Fruit fly (Drosophila melanogaster) whole organism, embryonic: ENCODE measurements around the gene Herc4.
A peak's percentile ranks its signal among the peaks of the same experiment; 100 is the strongest.

Experiments used
- B-H1 ChIP-seq: fragments of 200-800 bp; sonication (Bioruptor generic); IDR thresholded peaks from 3 replicates; pipeline ENCODE4 v1.3.6; 2022; ENCODE audit warnings: missing biosample characterization, missing genetic modification characterization
- CG10267 ChIP-seq: fragments of 200-800 bp; sonication (Bioruptor generic); optimal IDR thresholded peaks from 2 replicates; lab custom pipeline; 2018; ENCODE audit warnings: missing biosample characterization, mild to moderate bottlenecking, missing genetic modification characterization, moderate library complexity
- CG13287 ChIP-seq: fragments of 200-800 bp; sonication (Bioruptor generic); IDR thresholded peaks from 2 replicates; pipeline ENCODE4 v1.3.6; 2022; ENCODE audit warnings: missing biosample characterization, missing genetic modification characterization; ENCODE audit not compliant: partially characterized antibody
- CG17186 ChIP-seq: fragments of 200-800 bp; sonication (Bioruptor generic); optimal IDR thresholded peaks from 3 replicates; lab custom pipeline; 2017; ENCODE audit warnings: missing biosample characterization, missing genetic modification reagents, missing genetic modification characterization
- CG17829 ChIP-seq: fragments of 200-800 bp; optimal IDR thresholded peaks from 2 replicates; lab custom pipeline; 2019; ENCODE audit warnings: missing biosample characterization, mild to moderate bottlenecking, missing genetic modification characterization, moderate library complexity
- CG33213 ChIP-seq: fragments of 200-800 bp; sonication (Bioruptor generic); optimal IDR thresholded peaks from 3 replicates; lab custom pipeline; 2016; ENCODE audit warnings: missing biosample characterization, missing genetic modification characterization
- CG3847 ChIP-seq: fragments of 200-800 bp; sonication (Bioruptor generic); IDR thresholded peaks from 2 replicates; pipeline ENCODE4 v1.3.6; 2022; ENCODE audit warnings: missing biosample characterization, missing genetic modification characterization
- CG3995 ChIP-seq: fragments of 200-800 bp; sonication (Bioruptor generic); optimal IDR thresholded peaks from 3 replicates; lab custom pipeline; 2016; ENCODE audit warnings: missing biosample characterization, missing genetic modification characterization
- CG4282 ChIP-seq: fragments of 200-800 bp; sonication (Bioruptor generic); optimal IDR thresholded peaks from 2 replicates; lab custom pipeline; 2016; ENCODE audit warnings: missing biosample characterization, missing genetic modification characterization
- CG4707 ChIP-seq: fragments of 200-800 bp; sonication (Bioruptor generic); optimal IDR thresholded peaks from 2 replicates; lab custom pipeline; 2018; ENCODE audit warnings: missing biosample characterization, mild to moderate bottlenecking, missing genetic modification characterization, moderate library complexity
- CG6175 ChIP-seq: fragments of 200-800 bp; sonication (Bioruptor generic); IDR thresholded peaks from 3 replicates; pipeline ENCODE4 v1.3.6; 2022; ENCODE audit warnings: missing biosample characterization, missing genetic modification characterization
- CG6854 ChIP-seq: fragments of 200-800 bp; sonication (Bioruptor generic); optimal IDR thresholded peaks from 3 replicates; lab custom pipeline; 2017; ENCODE audit warnings: missing biosample characterization, mild to moderate bottlenecking, missing genetic modification characterization
- CG7963 ChIP-seq: fragments of 200-800 bp; sonication (Bioruptor generic); IDR thresholded peaks from 3 replicates; pipeline ENCODE4 v1.3.6; 2022; ENCODE audit warnings: missing biosample characterization, missing genetic modification characterization; ENCODE audit not compliant: partially characterized antibody
- CG8290 ChIP-seq, 3 experiments: fragments of 200-800 bp; sonication (Bioruptor generic); optimal IDR thresholded peaks; 2 replicates each; lab custom pipeline; 2016 to 2019; ENCODE audit warnings: missing biosample characterization in 3 of 3, missing genetic modification characterization in 3 of 3, mild to moderate bottlenecking in 2 of 3, moderate library complexity in 1 of 3
- CG9932 ChIP-seq: fragments of 200-800 bp; sonication (Bioruptor generic); IDR thresholded peaks from 2 replicates; pipeline ENCODE4 v1.3.6; 2022; ENCODE audit warnings: missing biosample characterization, missing genetic modification characterization
- HmgZ ChIP-seq: fragments of 200-800 bp; sonication (Bioruptor generic); optimal IDR thresholded peaks from 2 replicates; lab custom pipeline; 2018; ENCODE audit warnings: missing biosample characterization, mild to moderate bottlenecking, missing genetic modification characterization
- Hr3 ChIP-seq: fragments of 200-800 bp; sonication (Bioruptor generic); optimal IDR thresholded peaks from 3 replicates; lab custom pipeline; 2016; ENCODE audit warnings: missing biosample characterization, missing genetic modification characterization
- Mad ChIP-seq: fragments of 200-800 bp; sonication (Bioruptor generic); optimal IDR thresholded peaks from 2 replicates; lab custom pipeline; 2016; ENCODE audit warnings: missing biosample characterization, missing genetic modification characterization
- Meics ChIP-seq: fragments of 200-800 bp; sonication (Bioruptor generic); optimal IDR thresholded peaks from 2 replicates; lab custom pipeline; 2017; ENCODE audit warnings: missing biosample characterization, mild to moderate bottlenecking, missing genetic modification characterization
- NK7.1 ChIP-seq: fragments of 200-800 bp; sonication (Bioruptor generic); optimal IDR thresholded peaks from 3 replicates; lab custom pipeline; 2016; ENCODE audit warnings: missing biosample characterization, missing genetic modification characterization
- NfI ChIP-seq: fragments of 200-800 bp; sonication (Bioruptor generic); optimal IDR thresholded peaks from 3 replicates; lab custom pipeline; 2018; ENCODE audit warnings: missing biosample characterization, mild to moderate bottlenecking, missing genetic modification characterization, moderate library complexity
- Sin3A ChIP-seq: fragments of >200 bp; optimal IDR thresholded peaks from 2 replicates; lab custom pipeline; 2018
- Sry-β ChIP-seq: fragments of 200-800 bp; sonication (Bioruptor generic); optimal IDR thresholded peaks from 2 replicates; lab custom pipeline; 2018; ENCODE audit warnings: missing biosample characterization, mild to moderate bottlenecking, missing genetic modification characterization, moderate library complexity
- Sry-δ ChIP-seq: fragments of 200-800 bp; sonication (Bioruptor generic); optimal IDR thresholded peaks from 2 replicates; lab custom pipeline; 2016; ENCODE audit warnings: missing biosample characterization, missing genetic modification characterization
- Xbp1 ChIP-seq: fragments of 200-800 bp; sonication (Bioruptor generic); optimal IDR thresholded peaks from 3 replicates; lab custom pipeline; 2016; ENCODE audit warnings: missing biosample characterization, mild to moderate bottlenecking, missing genetic modification characterization
- al ChIP-seq: fragments of 200-800 bp; sonication (Bioruptor generic); IDR thresholded peaks from 2 replicates; pipeline ENCODE4 v1.3.6; 2022; ENCODE audit warnings: missing biosample characterization, missing genetic modification characterization
- amos ChIP-seq: fragments of 200-800 bp; sonication (Bioruptor generic); IDR thresholded peaks from 2 replicates; pipeline ENCODE4 v1.3.6; 2022; ENCODE audit warnings: missing biosample characterization, missing genetic modification characterization; ENCODE audit not compliant: partially characterized antibody
- bab2 ChIP-seq: fragments of 200-800 bp; sonication (Bioruptor generic); optimal IDR thresholded peaks from 2 replicates; lab custom pipeline; 2016; ENCODE audit warnings: missing biosample characterization, missing genetic modification characterization
- chm ChIP-seq: fragments of 200-800 bp; sonication (Bioruptor generic); IDR thresholded peaks from 2 replicates; pipeline ENCODE4 v1.3.6; 2022; ENCODE audit warnings: missing biosample characterization, missing genetic modification characterization
- chn ChIP-seq: fragments of 200-800 bp; sonication (Bioruptor generic); optimal IDR thresholded peaks from 2 replicates; lab custom pipeline; 2016; ENCODE audit warnings: missing biosample characterization, missing genetic modification characterization
- ci ChIP-seq: fragments of 200-800 bp; sonication (Bioruptor generic); IDR thresholded peaks from 3 replicates; pipeline ENCODE4 v1.3.6; 2022; ENCODE audit warnings: missing biosample characterization, missing genetic modification characterization
- dpn ChIP-seq, 2 experiments: fragments of 200-800 bp; sonication (Bioruptor generic); optimal IDR thresholded peaks; 3 replicates each; lab custom pipeline; 2016; ENCODE audit warnings: missing biosample characterization in 2 of 2, missing genetic modification characterization in 2 of 2
- fd96Cb ChIP-seq: fragments of 200-800 bp; sonication (Bioruptor generic); optimal IDR thresholded peaks from 2 replicates; lab custom pipeline; 2018; ENCODE audit warnings: missing biosample characterization, mild to moderate bottlenecking, missing genetic modification characterization, moderate library complexity
- grau ChIP-seq: fragments of 200-800 bp; optimal IDR thresholded peaks from 3 replicates; lab custom pipeline; 2019; ENCODE audit warnings: missing biosample characterization, mild to moderate bottlenecking, missing genetic modification characterization, moderate library complexity
- lmd ChIP-seq: fragments of 200-800 bp; sonication (Bioruptor generic); IDR thresholded peaks from 2 replicates; pipeline ENCODE4 v1.3.6; 2022; ENCODE audit warnings: missing biosample characterization, missing genetic modification characterization
- nerfin-2 ChIP-seq: fragments of 200-800 bp; sonication (Bioruptor generic); IDR thresholded peaks from 2 replicates; pipeline ENCODE4 v1.3.6; 2022; ENCODE audit warnings: missing biosample characterization, missing genetic modification characterization; ENCODE audit not compliant: partially characterized antibody
- nmo ChIP-seq: fragments of 200-800 bp; sonication (Bioruptor generic); optimal IDR thresholded peaks from 2 replicates; lab custom pipeline; 2018; ENCODE audit warnings: missing biosample characterization, mild to moderate bottlenecking, missing genetic modification characterization, moderate library complexity
- pan ChIP-seq, 4 experiments: fragments of >200 bp in 3 of 4; fragments of 200-800 bp in 1 of 4; sonication (Bioruptor generic) in 1 of 4; optimal IDR thresholded peaks in 3 of 4; IDR thresholded peaks in 1 of 4; 2 replicates each; pipeline versions ENCODE4 v1.3.6 to Lab custom; 2017 to 2022; ENCODE audit warnings: missing biosample characterization in 2 of 4, missing genetic modification characterization in 2 of 4, mixed read lengths in 1 of 4
- prd ChIP-seq, 3 experiments: fragments of >200 bp in 2 of 3; fragments of 200-800 bp in 1 of 3; sonication (Bioruptor generic) in 1 of 3; optimal IDR thresholded peaks in 2 of 3; IDR thresholded peaks in 1 of 3; 2 replicates in 2 of 3; 3 replicates in 1 of 3; pipeline versions ENCODE4 v1.3.6 to Lab custom; 2017 to 2022; ENCODE audit warnings: missing biosample characterization in 1 of 3, missing genetic modification characterization in 1 of 3
- pros ChIP-seq: fragments of 200-800 bp; sonication (Bioruptor generic); optimal IDR thresholded peaks from 3 replicates; lab custom pipeline; 2019; ENCODE audit warnings: missing biosample characterization, mild to moderate bottlenecking, missing genetic modification characterization, moderate library complexity
- run ChIP-seq: fragments of 200-800 bp; sonication (Bioruptor generic); optimal IDR thresholded peaks from 3 replicates; lab custom pipeline; 2018; ENCODE audit warnings: missing biosample characterization, mild to moderate bottlenecking, missing genetic modification characterization
- so ChIP-seq: fragments of 200-800 bp; sonication (Bioruptor generic); IDR thresholded peaks from 3 replicates; pipeline ENCODE4 v1.3.6; 2022; ENCODE audit warnings: missing biosample characterization, missing genetic modification characterization
- stwl ChIP-seq: fragments of 200-800 bp; sonication (Bioruptor generic); optimal IDR thresholded peaks from 3 replicates; lab custom pipeline; 2018; ENCODE audit warnings: missing biosample characterization, mild to moderate bottlenecking, missing genetic modification characterization, moderate library complexity
- tx ChIP-seq: fragments of 200-800 bp; sonication (Bioruptor generic); optimal IDR thresholded peaks from 2 replicates; lab custom pipeline; 2016; ENCODE audit warnings: missing biosample characterization, missing genetic modification characterization
- unpg ChIP-seq: fragments of 200-800 bp; sonication (Bioruptor generic); optimal IDR thresholded peaks from 3 replicates; lab custom pipeline; 2018; ENCODE audit warnings: missing biosample characterization, mild to moderate bottlenecking, missing genetic modification characterization, moderate library complexity
- vfl ChIP-seq: fragments of 200-800 bp; sonication (Bioruptor generic); optimal IDR thresholded peaks from 2 replicates; lab custom pipeline; 2016; ENCODE audit warnings: missing biosample characterization, missing genetic modification characterization
- vnd ChIP-seq: fragments of 200-800 bp; sonication (Bioruptor generic); IDR thresholded peaks from 3 replicates; pipeline ENCODE4 v1.3.6; 2022; ENCODE audit warnings: missing biosample characterization, missing genetic modification characterization; ENCODE audit not compliant: partially characterized antibody
- zen2 ChIP-seq: fragments of 200-800 bp; sonication (Bioruptor generic); IDR thresholded peaks from 3 replicates; pipeline ENCODE4 v1.3.6; 2022; ENCODE audit warnings: missing biosample characterization, missing genetic modification characterization; ENCODE audit not compliant: partially characterized antibody

Gene Herc4

dm6 chr3L:1295693-1296092 lies 17.8 kb upstream of the Herc4 start, which contains the start of gene Rabex-5 (continued):
- TF ChIP-seq NK7.1 (GFP tag; lab: Kevin White, UChicago) (peak; percentile 9), Sry-δ (GFP tag; lab: Kevin White, UChicago) (peak; percentile 97), Hr3 (GFP tag; lab: Kevin White, UChicago) (peak; percentile 22), unpg (GFP tag; lab: Kevin White, UChicago) (peak; percentile 6), nerfin-2 (GFP tag; lab: Robert Waterston, UW) (peak; percentile 68), Meics (GFP tag; lab: Kevin White, UChicago) (peak; percentile 14), CG13287 (GFP tag; lab: Robert Waterston, UW) (peak; percentile 87), CG7963 (GFP tag; lab: Robert Waterston, UW) (peak; percentile 62; the same call in 2 of the 3 replicates), CG17186 (peak; percentile 46), B-H1 (no peak), Sin3A (peak; percentile 36), CG33213 (peak; percentile 93), fd96Cb (tag; lab: Kevin White, UChicago) (no peak), zen2 (GFP tag; lab: Robert Waterston, UW) (peak; percentile 39; the same call in 1 of the 3 replicates), CG6175 (GFP tag; lab: Robert Waterston, UW) (no peak), ci (GFP tag; lab: Robert Waterston, UW) (peak; percentile 51; the same call in 1 of the 3 replicates), pros (no peak), bab2 (no peak), nmo (GFP tag; lab: Kevin White, UChicago) (peak; percentile 58), pan (optimal IDR thresholded peaks at IDR 0.05; lab: Kevin White, UChicago) (no peak), pan (GFP tag; optimal IDR thresholded peaks at IDR 0.05 in 1 of 2, IDR thresholded peaks at IDR 0.05 in 1 of 2) (peak in 1 of 2 experiments; percentile 37), CG3995 (GFP tag; lab: Kevin White, UChicago) (peak; percentile 61), tx (GFP tag; lab: Kevin White, UChicago) (peak; percentile 21), al (GFP tag; lab: Robert Waterston, UW) (0 out of 2 replicates have a peak, but pooled peaks have one; percentile 14), HmgZ (tag; lab: Kevin White, UChicago) (peak; percentile 78), amos (GFP tag; lab: Robert Waterston, UW) (peak; percentile 92), dpn (GFP tag; optimal IDR thresholded peaks at IDR 0.05; lab: Kevin White, UChicago) (peak; percentile 26 to 37), CG4707 (GFP tag; lab: Kevin White, UChicago) (no peak), CG4282 (GFP tag; lab: Kevin White, UChicago) (peak; percentile 20), Mad (GFP tag; lab: Kevin White, UChicago) (no peak), CG9932 (peak; percentile 70), run (no peak), CG17829 (tag; lab: Kevin White, UChicago) (peak; percentile 48), Xbp1 (peak; percentile 62), vnd (peak; percentile 73), CG8290 (GFP tag; optimal IDR thresholded peaks at IDR 0.05; lab: Kevin White, UChicago) (no peak), CG8290 (tag; optimal IDR thresholded peaks at IDR 0.05; lab: Kevin White, UChicago) (peak in 1 of 2 experiments; percentile 49), CG3847 (peak; percentile 65), chm (no peak; the same call in 1 of the 2 replicates), prd (optimal IDR thresholded peaks at IDR 0.05; lab: Kevin White, UChicago) (no peak), prd (GFP tag; IDR thresholded peaks at IDR 0.05; lab: Robert Waterston, UW) (peak; percentile 20; the same call in 1 of the 3 replicates), grau (peak; percentile 36), CG6854 (no peak), stwl (tag; lab: Kevin White, UChicago) (peak; percentile 87), chn (peak; percentile 37), lmd (GFP tag; lab: Robert Waterston, UW) (peak; percentile 15; the same call in 1 of the 2 replicates), NfI (GFP tag; lab: Kevin White, UChicago) (peak; percentile 29), CG10267 (tag; lab: Kevin White, UChicago) (peak; percentile 25), so (no peak), vfl (peak; percentile 7), Sry-β (GFP tag; lab: Kevin White, UChicago) (peak; percentile 74)
